Worm (Caenorhabditis elegans) whole organism, L4 larva: Measurements from ENCODE around the gene col-162.

ENCODE experiments used
- ama-1 ChIP-seq: fragments of 150-350 bp; optimal IDR thresholded peaks from 2 replicates; lab custom pipeline; 2014; ENCODE audit warnings: inconsistent platforms, mixed read lengths
- daf-12 ChIP-seq: fragments of 150-350 bp; optimal IDR thresholded peaks from 2 replicates; lab custom pipeline; 2014; ENCODE audit warnings: missing biosample characterization, missing genetic modification reagents, missing genetic modification characterization

- TF ChIP-seq ama-1 (lab: Kevin White, UChicago) (no peak), daf-12 (tag; lab: Kevin White, UChicago) (no peak)
Measured at ce11 chrV:13445229-13445949, 3.6 kb downstream of the col-162 start, which contains the start of gene Y2H9A.4.
